Fruit fly (Drosophila melanogaster) whole organism, embryonic: ENCODE data around the gene RpLP1.

Source experiments
- Adf1 ChIP-seq: fragments of 200-800 bp; sonication (Bioruptor generic); IDR thresholded peaks from 2 replicates; pipeline ENCODE4 v1.3.6; 2022; ENCODE audit warnings: missing biosample characterization, missing genetic modification characterization
- Bteb2 ChIP-seq: fragments of 200-800 bp; sonication (Bioruptor generic); optimal IDR thresholded peaks from 2 replicates; lab custom pipeline; 2016; ENCODE audit warnings: missing biosample characterization, missing genetic modification characterization
- CG13123 ChIP-seq: fragments of 200-800 bp; sonication (Bioruptor generic); optimal IDR thresholded peaks from 2 replicates; lab custom pipeline; 2016; ENCODE audit warnings: missing biosample characterization, missing genetic modification characterization
- CG16779 ChIP-seq: fragments of 200-800 bp; sonication (Bioruptor generic); IDR thresholded peaks from 2 replicates; pipeline ENCODE4 v1.3.6; 2022; ENCODE audit warnings: missing biosample characterization, missing genetic modification characterization
- CG17612 ChIP-seq: fragments of 200-800 bp; sonication (Bioruptor generic); IDR thresholded peaks from 2 replicates; pipeline ENCODE4 v1.3.6; 2022; ENCODE audit warnings: missing biosample characterization, missing genetic modification characterization
- CG18476 ChIP-seq: fragments of 200-800 bp; sonication (Bioruptor generic); optimal IDR thresholded peaks from 2 replicates; lab custom pipeline; 2016; ENCODE audit warnings: missing biosample characterization, mild to moderate bottlenecking, missing genetic modification characterization
- CG31224 ChIP-seq: fragments of 200-800 bp; sonication (Bioruptor generic); IDR thresholded peaks from 2 replicates; pipeline ENCODE4 v1.3.6; 2022; ENCODE audit warnings: missing biosample characterization, missing genetic modification characterization
- CG3838 ChIP-seq: fragments of 200-800 bp; sonication (Bioruptor generic); optimal IDR thresholded peaks from 3 replicates; lab custom pipeline; 2016; ENCODE audit warnings: missing biosample characterization, missing genetic modification characterization
- CG6254 ChIP-seq: fragments of 200-800 bp; sonication (Bioruptor generic); optimal IDR thresholded peaks from 3 replicates; lab custom pipeline; 2017; ENCODE audit warnings: mild to moderate bottlenecking, missing biosample characterization, missing genetic modification reagents, missing genetic modification characterization
- CG6765 ChIP-seq: fragments of 200-800 bp; sonication (Bioruptor generic); optimal IDR thresholded peaks from 3 replicates; lab custom pipeline; 2017; ENCODE audit warnings: missing biosample characterization, mild to moderate bottlenecking, missing genetic modification characterization
- CG8089 ChIP-seq: fragments of 200-800 bp; sonication (Bioruptor generic); optimal IDR thresholded peaks from 3 replicates; lab custom pipeline; 2016; ENCODE audit warnings: missing biosample characterization, missing genetic modification characterization
- CG8290 ChIP-seq, 3 experiments: fragments of 200-800 bp; sonication (Bioruptor generic); optimal IDR thresholded peaks; 2 replicates each; lab custom pipeline; 2016 to 2019; ENCODE audit warnings: missing biosample characterization in 3 of 3, missing genetic modification characterization in 3 of 3, mild to moderate bottlenecking in 2 of 3, moderate library complexity in 1 of 3
- CG8359 ChIP-seq: fragments of 200-800 bp; sonication (Bioruptor generic); optimal IDR thresholded peaks from 2 replicates; lab custom pipeline; 2017; ENCODE audit warnings: missing biosample characterization, mild to moderate bottlenecking, missing genetic modification characterization, borderline replicate concordance
- CHES-1-like ChIP-seq: fragments of 200-800 bp; sonication (Bioruptor generic); optimal IDR thresholded peaks from 2 replicates; lab custom pipeline; 2016; ENCODE audit warnings: missing biosample characterization, missing genetic modification characterization
- CTCF ChIP-seq: fragments of 200-800 bp; sonication (Bioruptor generic); optimal IDR thresholded peaks from 2 replicates; lab custom pipeline; 2017; ENCODE audit warnings: missing biosample characterization, mild to moderate bottlenecking, missing genetic modification characterization, moderate library complexity
- E2f2 ChIP-seq: fragments of 200-800 bp; sonication (Bioruptor generic); IDR thresholded peaks from 2 replicates; pipeline ENCODE4 v1.3.6; 2022; ENCODE audit warnings: missing biosample characterization, missing genetic modification characterization
- Eip74EF ChIP-seq, 2 experiments: fragments of 200-800 bp in 1 of 2; fragments of >200 bp in 1 of 2; sonication (Bioruptor generic) in 1 of 2; optimal IDR thresholded peaks; 2 replicates each; lab custom pipeline; 2017 to 2019; ENCODE audit warnings: missing biosample characterization in 2 of 2, missing genetic modification characterization in 2 of 2, mild to moderate bottlenecking in 1 of 2, moderate library complexity in 1 of 2
- Fer2 ChIP-seq: fragments of 200-800 bp; sonication (Bioruptor generic); optimal IDR thresholded peaks from 2 replicates; lab custom pipeline; 2018; ENCODE audit warnings: missing biosample characterization, mild to moderate bottlenecking, missing genetic modification characterization, moderate library complexity
- Hr78 ChIP-seq, 2 experiments: fragments of 200-800 bp in 1 of 2; fragments of >200 bp in 1 of 2; sonication (Bioruptor generic) in 1 of 2; optimal IDR thresholded peaks; 2 replicates each; lab custom pipeline; 2017 to 2019; ENCODE audit warnings: missing biosample characterization in 2 of 2, missing genetic modification characterization in 2 of 2, mild to moderate bottlenecking in 1 of 2, moderate library complexity in 1 of 2
- Max ChIP-seq: fragments of 200-800 bp; sonication (Bioruptor generic); optimal IDR thresholded peaks from 2 replicates; lab custom pipeline; 2016; ENCODE audit warnings: missing biosample characterization, mild to moderate bottlenecking, missing genetic modification characterization
- Rx ChIP-seq: fragments of 200-800 bp; sonication (Bioruptor generic); IDR thresholded peaks from 2 replicates; pipeline ENCODE4 v1.3.6; 2022; ENCODE audit warnings: missing biosample characterization, missing genetic modification characterization
- Sry-β ChIP-seq: fragments of 200-800 bp; sonication (Bioruptor generic); optimal IDR thresholded peaks from 2 replicates; lab custom pipeline; 2018; ENCODE audit warnings: missing biosample characterization, mild to moderate bottlenecking, missing genetic modification characterization, moderate library complexity
- ase ChIP-seq: fragments of 200-800 bp; sonication (Bioruptor generic); IDR thresholded peaks from 3 replicates; pipeline ENCODE4 v1.3.6; 2022; ENCODE audit warnings: missing biosample characterization, missing genetic modification characterization
- bcd ChIP-seq: fragments of 200-800 bp; sonication (Bioruptor generic); optimal IDR thresholded peaks from 2 replicates; lab custom pipeline; 2017; ENCODE audit warnings: missing biosample characterization, mild to moderate bottlenecking, missing genetic modification characterization
- cato ChIP-seq: fragments of 200-800 bp; sonication (Bioruptor generic); optimal IDR thresholded peaks from 2 replicates; lab custom pipeline; 2016; ENCODE audit warnings: missing biosample characterization, missing genetic modification characterization, borderline replicate concordance
- caup ChIP-seq: fragments of 200-800 bp; sonication (Bioruptor generic); optimal IDR thresholded peaks from 3 replicates; lab custom pipeline; 2017; ENCODE audit warnings: missing biosample characterization, mild to moderate bottlenecking, missing genetic modification characterization, moderate library complexity; ENCODE audit not compliant: severe bottlenecking
- chm ChIP-seq: fragments of 200-800 bp; sonication (Bioruptor generic); IDR thresholded peaks from 2 replicates; pipeline ENCODE4 v1.3.6; 2022; ENCODE audit warnings: missing biosample characterization, missing genetic modification characterization
- crol ChIP-seq: fragments of 200-800 bp; sonication (Bioruptor generic); IDR thresholded peaks from 2 replicates; pipeline ENCODE4 v1.3.6; 2022; ENCODE audit warnings: missing biosample characterization, missing genetic modification characterization
- disco-r ChIP-seq: fragments of 200-800 bp; sonication (Bioruptor generic); optimal IDR thresholded peaks from 2 replicates; lab custom pipeline; 2016; ENCODE audit warnings: missing biosample characterization, missing genetic modification characterization
- emc ChIP-seq: fragments of 200-800 bp; sonication (Bioruptor generic); optimal IDR thresholded peaks from 2 replicates; lab custom pipeline; 2016; ENCODE audit warnings: missing biosample characterization, missing genetic modification characterization
- ems ChIP-seq: fragments of 200-800 bp; sonication (Bioruptor generic); optimal IDR thresholded peaks from 3 replicates; lab custom pipeline; 2016; ENCODE audit warnings: missing biosample characterization, missing genetic modification characterization
- ewg ChIP-seq: fragments of 200-800 bp; sonication (Bioruptor generic); optimal IDR thresholded peaks from 3 replicates; lab custom pipeline; 2017; ENCODE audit warnings: mild to moderate bottlenecking, missing biosample characterization, missing genetic modification reagents, missing genetic modification characterization
- gem ChIP-seq: fragments of 200-800 bp; sonication (Bioruptor generic); optimal IDR thresholded peaks from 2 replicates; lab custom pipeline; 2019; ENCODE audit warnings: missing biosample characterization, mild to moderate bottlenecking, missing genetic modification characterization, moderate library complexity
- gsb-n ChIP-seq: fragments of 200-800 bp; sonication (Bioruptor generic); optimal IDR thresholded peaks from 3 replicates; lab custom pipeline; 2018; ENCODE audit warnings: missing biosample characterization, mild to moderate bottlenecking, missing genetic modification characterization
- ind ChIP-seq: fragments of 200-800 bp; sonication (Bioruptor generic); optimal IDR thresholded peaks from 3 replicates; lab custom pipeline; 2016; ENCODE audit warnings: missing biosample characterization, missing genetic modification characterization
- lov ChIP-seq, 2 experiments: fragments of 200-800 bp in 1 of 2; fragments of >200 bp in 1 of 2; sonication (Bioruptor generic) in 1 of 2; IDR thresholded peaks in 1 of 2; optimal IDR thresholded peaks in 1 of 2; 2 replicates in 1 of 2; 3 replicates in 1 of 2; pipeline versions ENCODE4 v1.3.6 to Lab custom; 2017 to 2022; ENCODE audit warnings: missing biosample characterization in 1 of 2, missing genetic modification characterization in 1 of 2
- maf-S ChIP-seq: fragments of 200-800 bp; sonication (Bioruptor generic); optimal IDR thresholded peaks from 2 replicates; lab custom pipeline; 2016; ENCODE audit warnings: missing biosample characterization, missing genetic modification characterization
- nerfin-2 ChIP-seq: fragments of 200-800 bp; sonication (Bioruptor generic); IDR thresholded peaks from 2 replicates; pipeline ENCODE4 v1.3.6; 2022; ENCODE audit warnings: missing biosample characterization, missing genetic modification characterization; ENCODE audit not compliant: partially characterized antibody
- prd ChIP-seq, 3 experiments: fragments of >200 bp in 2 of 3; fragments of 200-800 bp in 1 of 3; sonication (Bioruptor generic) in 1 of 3; optimal IDR thresholded peaks in 2 of 3; IDR thresholded peaks in 1 of 3; 2 replicates in 2 of 3; 3 replicates in 1 of 3; pipeline versions ENCODE4 v1.3.6 to Lab custom; 2017 to 2022; ENCODE audit warnings: missing biosample characterization in 1 of 3, missing genetic modification characterization in 1 of 3
- sc ChIP-seq, 3 experiments: fragments of >200 bp in 2 of 3; fragments of 200-800 bp in 1 of 3; sonication (Bioruptor generic) in 1 of 3; optimal IDR thresholded peaks; 2 replicates in 2 of 3; 3 replicates in 1 of 3; lab custom pipeline; 2017; ENCODE audit warnings: mild to moderate bottlenecking in 1 of 3, missing biosample characterization in 1 of 3, missing genetic modification characterization in 1 of 3, missing genetic modification reagents in 1 of 3
- shn ChIP-seq: fragments of 200-800 bp; sonication (Bioruptor generic); optimal IDR thresholded peaks from 3 replicates; lab custom pipeline; 2016; ENCODE audit warnings: missing biosample characterization, missing genetic modification characterization
- slbo ChIP-seq: fragments of 200-800 bp; sonication (Bioruptor generic); IDR thresholded peaks from 2 replicates; pipeline ENCODE4 v1.3.6; 2022; ENCODE audit warnings: missing biosample characterization, missing genetic modification characterization
- tio ChIP-seq: fragments of 200-800 bp; sonication (Bioruptor generic); optimal IDR thresholded peaks from 2 replicates; lab custom pipeline; 2017; ENCODE audit warnings: missing biosample characterization, missing genetic modification characterization, inconsistent platforms
- trem ChIP-seq: fragments of 200-800 bp; optimal IDR thresholded peaks from 3 replicates; lab custom pipeline; 2019; ENCODE audit warnings: missing biosample characterization, mild to moderate bottlenecking, missing genetic modification characterization, moderate library complexity
- unpg ChIP-seq: fragments of 200-800 bp; sonication (Bioruptor generic); optimal IDR thresholded peaks from 3 replicates; lab custom pipeline; 2018; ENCODE audit warnings: missing biosample characterization, mild to moderate bottlenecking, missing genetic modification characterization, moderate library complexity
- zen ChIP-seq: fragments of 200-800 bp; sonication (Bioruptor generic); optimal IDR thresholded peaks from 3 replicates; lab custom pipeline; 2018; ENCODE audit warnings: missing biosample characterization, mild to moderate bottlenecking, missing genetic modification characterization, moderate library complexity

RpLP1 gene

dm6 chr2L:441927-442691 lies 22.4 kb downstream of the RpLP1 start (continued):
- TF ChIP-seq CG17612, result 0 out of 2 replicates have a peak, but pooled peaks have one; percentile 23
- TF ChIP-seq CG31224 (GFP tag; lab: Robert Waterston, UW), result peak; percentile 46; the same call in 1 of the 2 replicates
- no peak for TF ChIP-seq lov (optimal IDR thresholded peaks at IDR 0.05; lab: Kevin White, UChicago)
- TF ChIP-seq lov (GFP tag; IDR thresholded peaks at IDR 0.05; lab: Robert Waterston, UW), result peak; percentile 91
- TF ChIP-seq ewg, result peak; percentile 75
- peak; percentile 73 for TF ChIP-seq cato (GFP tag; lab: Kevin White, UChicago)
- TF ChIP-seq Fer2 (tag; lab: Kevin White, UChicago), result no peak
- 0 out of 2 replicates have a peak, but pooled peaks have one; percentile 39 for TF ChIP-seq CG16779 (GFP tag; lab: Robert Waterston, UW)
- TF ChIP-seq slbo (GFP tag; lab: Robert Waterston, UW), result peak; percentile 52; the same call in 1 of the 2 replicates
- TF ChIP-seq Adf1 (GFP tag; lab: Robert Waterston, UW), result no peak
- peak; percentile 84 for TF ChIP-seq CG6254 (GFP tag; lab: Kevin White, UChicago)
- TF ChIP-seq disco-r (GFP tag; lab: Kevin White, UChicago), result no peak
- TF ChIP-seq zen, result peak; percentile 82
- peak; percentile 70 for TF ChIP-seq bcd (GFP tag; lab: Kevin White, UChicago)
- TF ChIP-seq CG18476 (GFP tag; lab: Kevin White, UChicago), result peak; percentile 53
- no peak for TF ChIP-seq unpg
- peak in 1 of 2 experiments; percentile 33 for TF ChIP-seq Hr78 (GFP tag; optimal IDR thresholded peaks at IDR 0.05; lab: Kevin White, UChicago)
- TF ChIP-seq Bteb2 (GFP tag; lab: Kevin White, UChicago), result no peak
- TF ChIP-seq CG3838 (GFP tag; lab: Kevin White, UChicago), result peak; percentile 23
- TF ChIP-seq gsb-n (tag; lab: Kevin White, UChicago), result peak; percentile 86
- peak; percentile 63 for TF ChIP-seq CG13123 (GFP tag; lab: Kevin White, UChicago)
- TF ChIP-seq gem, result no peak
- TF ChIP-seq caup (GFP tag; lab: Kevin White, UChicago), result peak; percentile 15
- TF ChIP-seq chm, result peak; percentile 78; the same call in 1 of the 2 replicates
- TF ChIP-seq Rx (GFP tag; lab: Robert Waterston, UW), result peak; percentile 88
- TF ChIP-seq nerfin-2, result no peak
- TF ChIP-seq trem (tag; lab: Kevin White, UChicago), result peak; percentile 83
- TF ChIP-seq Sry-β, result peak; percentile 31
- TF ChIP-seq Max (GFP tag; lab: Kevin White, UChicago), result peak; percentile 31
- peak; percentile 62 for TF ChIP-seq E2f2
- peak; percentile 77 for TF ChIP-seq crol
- TF ChIP-seq tio, result peak; percentile 74
- peak; percentile 82 for TF ChIP-seq CG8290 (GFP tag; optimal IDR thresholded peaks at IDR 0.05; lab: Kevin White, UChicago)
- no peak for TF ChIP-seq CG8290 (tag; optimal IDR thresholded peaks at IDR 0.05; lab: Kevin White, UChicago)
- peak; percentile 79 for TF ChIP-seq shn
- TF ChIP-seq CHES-1-like (GFP tag; lab: Kevin White, UChicago), result peak; percentile 78
- TF ChIP-seq CG8359 (GFP tag; lab: Kevin White, UChicago), result peak; percentile 56
- no peak for TF ChIP-seq CG6765 (GFP tag; lab: Kevin White, UChicago)
- peak; percentile 76 for TF ChIP-seq ind (GFP tag; lab: Kevin White, UChicago)
- TF ChIP-seq prd (optimal IDR thresholded peaks at IDR 0.05; lab: Kevin White, UChicago), result no peak
- peak; percentile 92 for TF ChIP-seq prd (GFP tag; IDR thresholded peaks at IDR 0.05; lab: Robert Waterston, UW)
- TF ChIP-seq emc, result peak; percentile 53
- TF ChIP-seq ems (GFP tag; lab: Kevin White, UChicago), result peak; percentile 65
- no peak for TF ChIP-seq CTCF (GFP tag; lab: Kevin White, UChicago)
- TF ChIP-seq Eip74EF (GFP tag; optimal IDR thresholded peaks at IDR 0.05; lab: Kevin White, UChicago), result peak in 1 of 2 experiments; percentile 33
- no peak for TF ChIP-seq sc (optimal IDR thresholded peaks at IDR 0.05; lab: Kevin White, UChicago)
- TF ChIP-seq sc (GFP tag; optimal IDR thresholded peaks at IDR 0.05; lab: Kevin White, UChicago), result peak; percentile 70
- TF ChIP-seq CG8089, result peak; percentile 86
- peak; percentile 80; the same call in 2 of the 3 replicates for TF ChIP-seq ase (GFP tag; lab: Robert Waterston, UW)
- TF ChIP-seq maf-S (GFP tag; lab: Kevin White, UChicago), result peak; percentile 67
